Worm (Caenorhabditis elegans) whole organism, L1 larva: ENCODE data around the gene srh-215.

Experiments
- C04F5.9 ChIP-seq: sonication (generic microtip); optimal IDR thresholded peaks from 2 replicates; lab custom pipeline; 2016; ENCODE audit warnings: missing genetic modification characterization, missing compliant biosample characterization
- C34B4.2 ChIP-seq: sonication (generic microtip); optimal IDR thresholded peaks from 2 replicates; lab custom pipeline; 2017; ENCODE audit warnings: mild to moderate bottlenecking, missing genetic modification characterization, missing compliant biosample characterization
- F16B12.6 ChIP-seq: fragments of 150-350 bp; optimal IDR thresholded peaks from 2 replicates; lab custom pipeline; 2014; ENCODE audit warnings: missing biosample characterization, missing genetic modification characterization
- alr-1 ChIP-seq: fragments of 200-800 bp; sonication (Bioruptor generic); optimal IDR thresholded peaks from 2 replicates; lab custom pipeline; 2018; ENCODE audit warnings: borderline replicate concordance, mild to moderate bottlenecking, missing genetic modification characterization, missing compliant biosample characterization
- ama-1 ChIP-seq: fragments of 150-350 bp; optimal IDR thresholded peaks from 2 replicates; lab custom pipeline; 2014
- blmp-1 ChIP-seq: fragments of 150-350 bp; optimal IDR thresholded peaks from 2 replicates; lab custom pipeline; 2014; ENCODE audit warnings: missing biosample characterization, missing genetic modification characterization
- ceh-88 ChIP-seq: fragments of 200-800 bp; sonication (Bioruptor generic); IDR thresholded peaks from 2 replicates; pipeline ENCODE4 v1.3.6; 2022; ENCODE audit warnings: missing genetic modification characterization, missing compliant biosample characterization
- ces-1 ChIP-seq: fragments of 150-350 bp; optimal IDR thresholded peaks from 2 replicates; lab custom pipeline; 2014; ENCODE audit warnings: missing biosample characterization, missing genetic modification reagents, missing genetic modification characterization
- egl-13 ChIP-seq: sonication (generic microtip); optimal IDR thresholded peaks from 2 replicates; lab custom pipeline; 2016; ENCODE audit warnings: missing genotype, missing genetic modification reagents, missing genetic modification characterization, missing compliant biosample characterization
- ets-5 ChIP-seq: fragments of 200-800 bp; sonication (Bioruptor generic); IDR thresholded peaks from 2 replicates; pipeline ENCODE4 v1.3.6; 2022; ENCODE audit warnings: missing genetic modification characterization, missing compliant biosample characterization
- fkh-10 ChIP-seq: sonication (generic microtip); optimal IDR thresholded peaks from 2 replicates; lab custom pipeline; 2017; ENCODE audit warnings: missing biosample characterization, missing genetic modification reagents, missing genetic modification characterization
- fkh-8 ChIP-seq: sonication (generic microtip); optimal IDR thresholded peaks from 2 replicates; lab custom pipeline; 2016; ENCODE audit warnings: mild to moderate bottlenecking, missing genetic modification characterization, missing compliant biosample characterization
- hlh-17 ChIP-seq: fragments of 200-800 bp; sonication (Bioruptor generic); optimal IDR thresholded peaks from 2 replicates; lab custom pipeline; 2018; ENCODE audit warnings: missing genetic modification characterization, mild to moderate bottlenecking, missing compliant biosample characterization, moderate library complexity, borderline replicate concordance
- hlh-4 ChIP-seq: sonication (generic microtip); optimal IDR thresholded peaks from 2 replicates; lab custom pipeline; 2016; ENCODE audit warnings: mild to moderate bottlenecking, missing genetic modification characterization, missing compliant biosample characterization
- hpl-2 ChIP-seq: fragments of 150-350 bp; optimal IDR thresholded peaks from 2 replicates; lab custom pipeline; 2014; ENCODE audit warnings: missing biosample characterization, missing genetic modification reagents, missing genetic modification characterization
- irx-1 ChIP-seq: sonication (generic microtip); optimal IDR thresholded peaks from 2 replicates; lab custom pipeline; 2016; ENCODE audit warnings: missing genetic modification characterization, missing compliant biosample characterization
- lin-39 ChIP-seq: fragments of 150-350 bp; optimal IDR thresholded peaks from 2 replicates; lab custom pipeline; 2014; ENCODE audit warnings: missing biosample characterization, missing genetic modification reagents, missing genetic modification characterization
- lsy-2 ChIP-seq, 2 experiments: fragments of 150-350 bp; optimal IDR thresholded peaks; 2 replicates each; lab custom pipeline; 2014; ENCODE audit warnings: missing biosample characterization in 2 of 2, missing genetic modification characterization in 2 of 2
- mab-9 ChIP-seq: fragments of 200-800 bp; sonication (Bioruptor generic); IDR thresholded peaks from 2 replicates; pipeline ENCODE4 v1.3.6; 2022; ENCODE audit warnings: missing genetic modification reagents, missing genetic modification characterization, missing compliant biosample characterization
- mdl-1 ChIP-seq, 2 experiments: fragments of 150-350 bp; optimal IDR thresholded peaks; 2 replicates each; lab custom pipeline; 2014 to 2017; ENCODE audit warnings: missing biosample characterization in 2 of 2, missing genetic modification characterization in 2 of 2, inconsistent platforms in 1 of 2
- nhr-11 ChIP-seq: fragments of 150-350 bp; optimal IDR thresholded peaks from 2 replicates; lab custom pipeline; 2014; ENCODE audit warnings: missing biosample characterization, missing genetic modification characterization
- nhr-20 ChIP-seq: sonication (generic microtip); optimal IDR thresholded peaks from 2 replicates; lab custom pipeline; 2016; ENCODE audit warnings: mild to moderate bottlenecking, missing genetic modification characterization, missing compliant biosample characterization
- nhr-47 ChIP-seq: sonication (generic microtip); optimal IDR thresholded peaks from 2 replicates; lab custom pipeline; 2016; ENCODE audit warnings: mild to moderate bottlenecking, missing genetic modification characterization, moderate library complexity, missing compliant biosample characterization
- nhr-71 ChIP-seq: sonication (generic microtip); optimal IDR thresholded peaks from 2 replicates; lab custom pipeline; 2016; ENCODE audit warnings: mild to moderate bottlenecking, missing genetic modification characterization, moderate library complexity, missing compliant biosample characterization
- nhr-84 ChIP-seq: sonication (generic microtip); optimal IDR thresholded peaks from 2 replicates; lab custom pipeline; 2017; ENCODE audit warnings: missing biosample characterization, missing genetic modification characterization
- pax-3 ChIP-seq: fragments of 200-800 bp; sonication (Bioruptor generic); optimal IDR thresholded peaks from 2 replicates; lab custom pipeline; 2018; ENCODE audit warnings: mild to moderate bottlenecking, missing genetic modification characterization, moderate library complexity, missing compliant biosample characterization
- pqm-1 ChIP-seq: sonication (generic microtip); optimal IDR thresholded peaks from 3 replicates; lab custom pipeline; 2017; ENCODE audit warnings: missing biosample characterization, missing genetic modification characterization
- skn-1 ChIP-seq: fragments of 150-350 bp; optimal IDR thresholded peaks from 2 replicates; lab custom pipeline; 2014; ENCODE audit warnings: missing biosample characterization, missing genetic modification characterization
- snu-23 ChIP-seq: sonication (generic microtip); optimal IDR thresholded peaks from 2 replicates; lab custom pipeline; 2016; ENCODE audit warnings: missing genetic modification characterization, missing compliant biosample characterization
- swsn-7 ChIP-seq: sonication (generic microtip); optimal IDR thresholded peaks from 2 replicates; lab custom pipeline; 2016; ENCODE audit warnings: missing genetic modification characterization, missing compliant biosample characterization
- tbx-2 ChIP-seq: sonication (generic microtip); optimal IDR thresholded peaks from 2 replicates; lab custom pipeline; 2016; ENCODE audit warnings: missing genetic modification characterization, missing compliant biosample characterization
- unc-130 ChIP-seq: fragments of 150-350 bp; optimal IDR thresholded peaks from 2 replicates; lab custom pipeline; 2017; ENCODE audit warnings: missing biosample characterization, missing genetic modification characterization, inconsistent platforms
- unc-98 ChIP-seq: fragments of 200-800 bp; sonication (Bioruptor generic); IDR thresholded peaks from 2 replicates; pipeline ENCODE4 v1.3.6; 2022; ENCODE audit warnings: missing genetic modification characterization, missing compliant biosample characterization
- ztf-11 ChIP-seq, 2 experiments: sonication (generic microtip); optimal IDR thresholded peaks; 2 replicates each; lab custom pipeline; 2016 to 2017; ENCODE audit warnings: missing genetic modification characterization in 2 of 2, missing biosample characterization in 1 of 2, missing compliant biosample characterization in 1 of 2

Gene srh-215

DNA sequence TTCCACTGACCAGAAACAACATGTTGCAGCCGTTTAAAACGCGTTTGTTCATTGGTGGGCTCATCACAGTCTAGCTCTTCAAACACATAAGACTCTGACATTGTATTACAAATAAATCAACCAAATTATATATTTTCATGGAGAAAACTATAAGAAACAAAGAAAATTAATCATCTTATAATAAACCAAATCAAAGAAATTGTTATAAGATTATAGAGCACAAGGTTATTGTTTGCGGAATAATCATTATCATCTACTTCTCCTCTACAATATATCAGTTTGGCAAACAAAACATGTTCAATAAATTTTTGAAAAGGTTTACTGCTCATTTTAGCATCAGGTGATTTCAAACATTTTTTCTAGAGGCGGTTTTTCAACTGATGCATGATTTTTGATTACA lies 29.9 kb upstream of the srh-215 start, which contains the start of the genes clec-32 and clec-24:
Gene clec-32, minus strand, starts transcription at position 101 of the 400 bp plus-strand sequence.
Gene clec-24, plus strand, starts transcription at position 294 of the 400 bp plus-strand sequence.
- TF ChIP-seq nhr-84 (tag; lab: Kevin White, UChicago) = no peak
- no peak for TF ChIP-seq nhr-71 (tag; lab: Kevin White, UChicago)
- no peak for TF ChIP-seq pax-3
- no peak for TF ChIP-seq mab-9 (GFP tag; lab: Robert Waterston, UW)
- no peak for TF ChIP-seq hpl-2
- no peak for TF ChIP-seq unc-98 (GFP tag; lab: Robert Waterston, UW)
- TF ChIP-seq hlh-17 (GFP tag; lab: Kevin White, UChicago) = no peak
- TF ChIP-seq fkh-8 (tag; lab: Kevin White, UChicago) = no peak
- TF ChIP-seq unc-130 = no peak
- no peak for TF ChIP-seq mdl-1 (tag; optimal IDR thresholded peaks at IDR 0.05; lab: Kevin White, UChicago)

DNA sequence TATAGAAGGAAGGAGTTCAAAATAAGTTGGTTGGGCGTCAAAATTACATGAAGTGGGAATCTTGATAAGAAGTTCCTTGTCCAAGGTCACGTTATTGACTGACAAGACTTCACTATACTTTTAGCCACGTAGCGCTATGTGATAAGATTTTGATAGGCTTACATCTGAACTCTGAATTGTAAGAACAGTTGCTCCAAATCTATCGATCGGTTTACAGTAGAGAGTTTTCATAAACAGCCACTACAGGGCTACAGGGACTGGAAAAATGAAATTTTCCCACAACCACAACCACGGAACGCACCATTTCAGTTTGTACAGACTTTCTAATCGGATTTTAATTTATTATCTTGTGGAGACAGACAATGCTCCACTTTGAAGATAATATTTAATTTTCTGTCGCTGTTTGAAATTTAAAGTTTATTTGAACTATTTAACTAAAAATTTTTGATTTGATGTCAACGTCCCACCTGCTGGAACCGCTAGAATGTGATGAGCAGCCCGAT lies 26.2 kb upstream of the srh-215 start, which contains the start of the genes clec-31 and clec-22:
Gene clec-31, minus strand, starts transcription at position 101 of the 503 bp plus-strand sequence.
Gene clec-22, plus strand, starts transcription at position 453 of the 503 bp plus-strand sequence.
- TF ChIP-seq lsy-2 (tag; optimal IDR thresholded peaks at IDR 0.05; lab: Kevin White, UChicago) = no peak

DNA sequence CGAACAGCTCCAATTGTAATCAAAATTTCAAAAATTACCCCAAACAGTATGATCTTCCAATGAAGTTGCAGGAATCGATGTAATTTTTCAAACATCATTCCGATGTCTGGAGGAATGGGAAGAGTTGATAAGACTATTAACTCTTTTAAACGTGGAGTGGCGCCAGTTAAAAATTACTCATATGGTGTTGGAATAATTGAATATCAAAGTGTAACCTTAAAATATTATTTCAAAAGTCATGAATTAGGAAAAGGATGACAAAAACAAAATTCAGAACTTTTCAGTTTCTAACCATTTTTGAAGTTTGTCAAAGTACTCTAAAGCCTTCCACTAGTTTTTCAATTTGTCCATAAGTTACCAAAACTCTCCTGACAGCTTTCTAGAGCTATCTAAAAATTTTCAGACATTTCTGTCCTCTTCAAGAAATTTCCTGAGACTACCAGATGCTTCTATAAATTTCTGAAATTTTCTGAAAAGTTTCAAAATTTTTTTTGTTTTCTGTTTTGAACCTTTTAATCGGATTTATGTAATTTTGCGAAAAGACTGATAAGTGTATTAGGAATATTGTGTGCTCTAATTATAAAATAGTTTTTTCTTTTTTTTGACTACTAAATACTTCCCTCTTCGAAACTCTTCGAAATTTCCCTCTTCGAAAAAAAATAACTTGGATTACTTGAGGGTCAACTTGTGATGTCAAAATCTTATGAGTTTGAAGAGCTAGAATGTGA lies 22.3 kb upstream of the srh-215 start, which contains the start of the genes clec-35 and clec-27:
Gene clec-35, minus strand, starts transcription at position 101 of the 728 bp plus-strand sequence.
Gene clec-27, plus strand, starts transcription at position 678 of the 728 bp plus-strand sequence.
- TF ChIP-seq ztf-11 (tag; optimal IDR thresholded peaks at IDR 0.05; lab: Kevin White, UChicago) (no peak), nhr-11 (tag; lab: Kevin White, UChicago) (no peak), F16B12.6 (tag; lab: Kevin White, UChicago) (no peak), ces-1 (GFP tag; lab: Kevin White, UChicago) (no peak), nhr-20 (tag; lab: Kevin White, UChicago) (no peak), hlh-4 (tag; lab: Kevin White, UChicago) (no peak), lin-39 (tag; lab: Kevin White, UChicago) (no peak), ceh-88 (GFP tag; lab: Robert Waterston, UW) (no peak), alr-1 (tag; lab: Kevin White, UChicago) (no peak), nhr-47 (tag; lab: Kevin White, UChicago) (no peak), snu-23 (no peak), blmp-1 (tag; lab: Kevin White, UChicago) (no peak), pqm-1 (tag; lab: Kevin White, UChicago) (no peak), tbx-2 (no peak), ama-1 (lab: Kevin White, UChicago) (no peak), mab-9 (GFP tag; lab: Robert Waterston, UW) (no peak)

DNA sequence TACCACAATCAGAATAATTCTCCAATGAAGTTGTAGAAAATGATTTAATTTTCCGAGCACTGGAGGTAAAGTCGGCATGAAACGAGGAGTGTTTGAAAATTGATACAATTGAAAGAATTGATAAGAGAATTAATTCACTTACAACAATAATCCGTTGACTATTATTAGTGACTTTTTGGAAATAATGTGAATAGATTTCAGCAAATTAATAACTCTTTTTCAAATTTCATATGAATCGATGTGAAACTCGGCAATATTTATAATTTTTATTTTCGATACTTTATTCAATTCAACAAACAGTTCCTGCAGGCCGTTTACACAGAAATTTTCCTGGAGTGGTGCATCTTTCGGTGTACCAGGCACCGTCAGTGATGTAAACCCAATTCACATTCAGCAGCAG lies 20.2 kb upstream of the srh-215 start, which contains the start of gene clec-37:
Gene clec-37, minus strand, starts transcription at position 101 of the 400 bp plus-strand sequence.
- TF ChIP-seq hlh-4 (tag; lab: Kevin White, UChicago) (no peak), ets-5 (GFP tag; lab: Robert Waterston, UW) (no peak), C04F5.9 (tag; lab: Kevin White, UChicago) (no peak), fkh-10 (no peak), pax-3 (no peak), skn-1 (no peak), irx-1 (tag; lab: Kevin White, UChicago) (no peak), swsn-7 (no peak), C34B4.2 (tag; lab: Kevin White, UChicago) (no peak), egl-13 (tag; lab: Kevin White, UChicago) (no peak)
